Fruit fly (Drosophila melanogaster): ENCODE measurements around the gene rg.

The rg gene

DNA sequence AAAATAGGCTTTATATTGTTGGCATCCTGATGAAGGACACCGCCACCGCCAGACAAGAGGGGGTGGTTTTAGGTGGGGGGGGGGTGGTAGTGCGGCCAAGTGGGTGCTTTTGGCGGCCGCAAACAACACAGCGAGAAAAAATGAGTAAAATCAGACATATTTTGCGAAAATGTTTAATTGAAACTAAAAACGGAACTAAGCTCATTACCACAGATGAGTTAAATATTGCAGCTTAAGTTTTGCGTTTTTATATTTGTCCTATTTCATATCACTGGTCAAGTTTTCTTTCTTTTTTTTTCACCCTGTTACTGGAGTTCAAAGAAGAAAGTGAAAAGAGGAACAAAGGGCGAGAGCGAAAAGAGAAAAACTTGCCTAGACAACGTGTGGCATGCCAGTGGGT is 8.4 kb downstream of the rg start (continued):
- TF ChIP-seq abd-A (tag; optimal IDR thresholded peaks at IDR 0.05) (peak; percentile 43), sens-2 (GFP tag; IDR thresholded peaks at IDR 0.05) (peak; percentile 54), mirr (GFP tag; optimal IDR thresholded peaks at IDR 0.05) (no peak), pho (GFP tag; optimal IDR thresholded peaks at IDR 0.05) (peak; percentile 53), grau (tag; optimal IDR thresholded peaks at IDR 0.05) (peak; percentile 73), psq (GFP tag; optimal IDR thresholded peaks at IDR 0.05) (peak; percentile 49), CG2889 (GFP tag; IDR thresholded peaks at IDR 0.05) (peak; percentile 53; the same call in 1 of the 3 replicates), CG3847 (GFP tag; IDR thresholded peaks at IDR 0.05) (no peak), Drgx (GFP tag; IDR thresholded peaks at IDR 0.05) (no peak), ATbp (GFP tag; optimal IDR thresholded peaks at IDR 0.05) (peak; percentile 78), CG14965 (GFP tag; optimal IDR thresholded peaks at IDR 0.05; ENCODE audit: borderline replicate concordance) (no peak), CG12391 (tag; optimal IDR thresholded peaks at IDR 0.05) (peak; percentile 75), CG11695 (GFP tag; IDR thresholded peaks at IDR 0.05) (peak; percentile 84), Nf-YC (tag; optimal IDR thresholded peaks at IDR 0.05) (no peak), Taf1 (GFP tag; IDR thresholded peaks at IDR 0.05) (0 out of 2 replicates have a peak, but pooled peaks have one; percentile 21), Aef1 (GFP tag; IDR thresholded peaks at IDR 0.05) (peak; percentile 66; the same call in 2 of the 3 replicates), jing (GFP tag; optimal IDR thresholded peaks at IDR 0.05) (peak; percentile 16), jigr1 (GFP tag; IDR thresholded peaks at IDR 0.05) (no peak), lilli (GFP tag; optimal IDR thresholded peaks at IDR 0.05) (peak; percentile 53), ind (GFP tag; optimal IDR thresholded peaks at IDR 0.05) (peak; percentile 72), hbn (GFP tag; IDR thresholded peaks at IDR 0.05; ENCODE audit: partially characterized antibody) (no peak), ftz-f1 (GFP tag; optimal IDR thresholded peaks at IDR 0.05) (no peak), fd64A (GFP tag; optimal IDR thresholded peaks at IDR 0.05) (peak; percentile 13), z (GFP tag; IDR thresholded peaks at IDR 0.05) (no peak), CG16815 (GFP tag; optimal IDR thresholded peaks at IDR 0.05) (peak; percentile 43), Ets65A (GFP tag) (peak; percentile 93), lbe (GFP tag; optimal IDR thresholded peaks at IDR 0.05) (no peak), GATAe (GFP tag; conservative IDR thresholded peaks at IDR 0.05) (no peak), inv (GFP tag; IDR thresholded peaks at IDR 0.05; ENCODE audit: partially characterized antibody) (no peak), cad (GFP tag; optimal IDR thresholded peaks at IDR 0.05) (no peak), btn (GFP tag; optimal IDR thresholded peaks at IDR 0.05) (peak; percentile 21), ewg (GFP tag; optimal IDR thresholded peaks at IDR 0.05) (peak; percentile 59), CG11696 (GFP tag; IDR thresholded peaks at IDR 0.05) (0 out of 2 replicates have a peak, but pooled peaks have one; percentile 26), gcm (GFP tag; optimal IDR thresholded peaks at IDR 0.05) (peak; percentile 27), CG13296 (GFP tag; optimal IDR thresholded peaks at IDR 0.05) (peak; percentile 59), CG11398 (GFP tag; optimal IDR thresholded peaks at IDR 0.05) (peak; percentile 19), pnt (GFP tag; optimal IDR thresholded peaks at IDR 0.05) (peak; percentile 69), dmrt11E (tag; optimal IDR thresholded peaks at IDR 0.05) (peak; percentile 43), Rx (GFP tag; IDR thresholded peaks at IDR 0.05) (peak; percentile 62), dmrt99B (tag; optimal IDR thresholded peaks at IDR 0.05) (peak; percentile 84), mam (GFP tag; optimal IDR thresholded peaks at IDR 0.05) (peak; percentile 61), zfh1 (GFP tag; IDR thresholded peaks at IDR 0.05) (peak; percentile 64; the same call in 2 of the 3 replicates), rib (GFP tag; IDR thresholded peaks at IDR 0.05) (peak; percentile 59; the same call in 1 of the 2 replicates), knrl (GFP tag; IDR thresholded peaks at IDR 0.05; ENCODE audit: partially characterized antibody) (no peak), ab (GFP tag; optimal IDR thresholded peaks at IDR 0.05) (no peak), emc (GFP tag; optimal IDR thresholded peaks at IDR 0.05) (peak; percentile 22), yki (optimal IDR thresholded peaks at IDR 0.05) (no peak), croc (GFP tag; conservative IDR thresholded peaks at IDR 0.05) (peak; percentile 57; the same call in 2 of the 3 replicates), Xbp1 (GFP tag; optimal IDR thresholded peaks at IDR 0.05) (peak; percentile 75), CG30403 (GFP tag; optimal IDR thresholded peaks at IDR 0.05) (peak; percentile 71), CG31441 (GFP tag; IDR thresholded peaks at IDR 0.05) (peak; percentile 71), dan (GFP tag; IDR thresholded peaks at IDR 0.05) (no peak)

Measured in whole organism, embryonic.